Fruit fly (Drosophila melanogaster): Measurements from ENCODE around the gene Fst.

DNA sequence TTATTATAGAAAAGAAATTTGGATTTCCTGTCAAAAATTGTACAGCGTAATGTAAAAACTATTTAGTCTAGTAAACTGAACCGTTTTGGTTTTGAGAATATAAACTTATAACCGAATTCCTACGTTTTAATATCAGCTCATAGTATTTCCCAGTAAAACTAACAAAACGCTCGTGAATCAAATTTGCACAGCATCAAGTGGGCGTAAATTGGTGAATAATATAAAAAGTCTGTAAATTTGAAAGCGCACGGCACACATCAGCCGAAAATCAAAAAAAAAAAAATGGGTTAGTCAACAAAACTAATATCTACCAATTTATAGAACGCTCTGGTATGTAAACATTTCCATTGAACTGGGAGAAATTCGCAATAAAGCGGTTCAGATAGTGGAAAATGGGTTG lies 8.1 kb downstream of the Fst start, which contains the start of gene Dh44:
- no peak for TF ChIP-seq CG1620 (GFP tag; optimal IDR thresholded peaks at IDR 0.05)
- no peak for TF ChIP-seq ovo (GFP tag; optimal IDR thresholded peaks at IDR 0.05)

Data from whole organism, adult.